Fruit fly (Drosophila melanogaster) whole organism, pupa: ENCODE data around the gene CG7728.

Source experiments
- CG10348 ChIP-seq: fragments of 200-800 bp; sonication (Bioruptor generic); IDR thresholded peaks from 2 replicates; pipeline ENCODE4 v1.3.6; 2022; ENCODE audit warnings: missing biosample characterization, missing genetic modification characterization
- CG12605 ChIP-seq: fragments of 200-800 bp; sonication (Bioruptor generic); IDR thresholded peaks from 2 replicates; pipeline ENCODE4 v1.3.6; 2022; ENCODE audit warnings: missing biosample characterization, missing genetic modification characterization
- CG13204 ChIP-seq: fragments of 200-800 bp; sonication (Bioruptor generic); optimal IDR thresholded peaks from 2 replicates; lab custom pipeline; 2018; ENCODE audit warnings: missing biosample characterization, mild to moderate bottlenecking, missing genetic modification characterization, moderate library complexity
- CG14655 ChIP-seq: fragments of 200-800 bp; sonication (Bioruptor generic); optimal IDR thresholded peaks from 3 replicates; lab custom pipeline; 2017; ENCODE audit warnings: mild to moderate bottlenecking, missing biosample characterization, missing genetic modification reagents, missing genetic modification characterization
- CG15710 ChIP-seq: fragments of 200-800 bp; sonication (Bioruptor generic); optimal IDR thresholded peaks from 2 replicates; lab custom pipeline; 2018; ENCODE audit warnings: missing biosample characterization, mild to moderate bottlenecking, missing genetic modification characterization, moderate library complexity
- CG17806 ChIP-seq: fragments of 200-800 bp; sonication (Bioruptor generic); optimal IDR thresholded peaks from 2 replicates; lab custom pipeline; 2018; ENCODE audit warnings: missing biosample characterization, mild to moderate bottlenecking, missing genetic modification characterization, moderate library complexity
- CG32121 ChIP-seq: fragments of 200-800 bp; sonication (Bioruptor generic); IDR thresholded peaks from 2 replicates; pipeline ENCODE4 v1.3.6; 2022; ENCODE audit warnings: missing biosample characterization, missing genetic modification characterization
- CG34367 ChIP-seq: fragments of 200-800 bp; sonication (Bioruptor generic); optimal IDR thresholded peaks from 2 replicates; lab custom pipeline; 2018; ENCODE audit warnings: missing biosample characterization, mild to moderate bottlenecking, missing genetic modification characterization
- CG4496 ChIP-seq: fragments of 200-800 bp; sonication (Bioruptor generic); IDR thresholded peaks from 3 replicates; pipeline ENCODE4 v1.3.6; 2022; ENCODE audit warnings: missing biosample characterization, missing genetic modification characterization
- CG8159 ChIP-seq: fragments of 200-800 bp; sonication (Bioruptor generic); optimal IDR thresholded peaks from 3 replicates; lab custom pipeline; 2018; ENCODE audit warnings: missing biosample characterization, mild to moderate bottlenecking, missing genetic modification characterization, moderate library complexity
- CG8301 ChIP-seq: fragments of 200-800 bp; sonication (Bioruptor generic); optimal IDR thresholded peaks from 2 replicates; lab custom pipeline; 2018; ENCODE audit warnings: missing biosample characterization, mild to moderate bottlenecking, missing genetic modification characterization
- CG9948 ChIP-seq: fragments of 200-800 bp; sonication (Bioruptor generic); optimal IDR thresholded peaks from 2 replicates; lab custom pipeline; 2018; ENCODE audit warnings: missing biosample characterization, mild to moderate bottlenecking, missing genetic modification characterization, moderate library complexity
- D1 ChIP-seq: fragments of 200-800 bp; sonication (Bioruptor generic); optimal IDR thresholded peaks from 2 replicates; lab custom pipeline; 2018; ENCODE audit warnings: missing biosample characterization, mild to moderate bottlenecking, missing genetic modification characterization, moderate library complexity
- EcR ChIP-seq: fragments of 200-800 bp; sonication (Bioruptor generic); optimal IDR thresholded peaks from 3 replicates; lab custom pipeline; 2019; ENCODE audit warnings: missing biosample characterization, missing genetic modification characterization, mild to moderate bottlenecking, moderate library complexity, missing genetic modification reagents
- Ets98B ChIP-seq: fragments of 200-800 bp; sonication (Bioruptor generic); IDR thresholded peaks from 2 replicates; pipeline ENCODE4 v1.3.6; 2022; ENCODE audit warnings: missing biosample characterization, missing genetic modification characterization
- Pif1A ChIP-seq: fragments of 200-800 bp; sonication (Bioruptor generic); optimal IDR thresholded peaks from 3 replicates; lab custom pipeline; 2016; ENCODE audit warnings: missing biosample characterization, missing genetic modification characterization
- Pif1B ChIP-seq: fragments of 200-800 bp; sonication (Bioruptor generic); optimal IDR thresholded peaks from 3 replicates; lab custom pipeline; 2016; ENCODE audit warnings: missing biosample characterization, missing genetic modification characterization
- Snoo ChIP-seq: fragments of 200-800 bp; sonication (Bioruptor generic); optimal IDR thresholded peaks from 3 replicates; lab custom pipeline; 2017; ENCODE audit warnings: missing biosample characterization, mild to moderate bottlenecking, missing genetic modification characterization, inconsistent platforms
- fd96Ca ChIP-seq: fragments of 200-800 bp; sonication (Bioruptor generic); IDR thresholded peaks from 3 replicates; pipeline ENCODE4 v1.3.6; 2022; ENCODE audit warnings: missing biosample characterization, missing genetic modification characterization
- gl ChIP-seq: fragments of 200-800 bp; sonication (Bioruptor generic); optimal IDR thresholded peaks from 2 replicates; lab custom pipeline; 2018; ENCODE audit warnings: missing biosample characterization, mild to moderate bottlenecking, missing genetic modification characterization
- rn ChIP-seq: fragments of 200-800 bp; sonication (Bioruptor generic); IDR thresholded peaks from 2 replicates; pipeline ENCODE4 v1.3.6; 2022; ENCODE audit warnings: missing biosample characterization, missing genetic modification characterization

CG7728 gene

dm6 chr3L:16987347-16987746 lies 29.0 kb upstream of the CG7728 start:
- TF ChIP-seq rn (no peak), D1 (tag; lab: Kevin White, UChicago) (no peak), CG9948 (tag; lab: Kevin White, UChicago) (no peak), Pif1B (GFP tag; lab: Kevin White, UChicago) (no peak), Snoo (tag; lab: Kevin White, UChicago) (no peak), fd96Ca (GFP tag; lab: Robert Waterston, UW) (no peak; the same call in 2 of the 3 replicates), CG15710 (tag; lab: Kevin White, UChicago) (peak; percentile 11), CG14655 (GFP tag; lab: Kevin White, UChicago) (peak; percentile 31), CG8301 (peak; percentile 27), gl (no peak), EcR (no peak), Ets98B (GFP tag; lab: Robert Waterston, UW) (0 out of 2 replicates have a peak, but pooled peaks have one; percentile 35), CG34367 (tag; lab: Kevin White, UChicago) (no peak), CG17806 (no peak), CG32121 (GFP tag; lab: Robert Waterston, UW) (no peak), CG13204 (GFP tag; lab: Kevin White, UChicago) (no peak), Pif1A (GFP tag; lab: Kevin White, UChicago) (no peak), CG10348 (GFP tag; lab: Robert Waterston, UW) (no peak), CG8159 (tag; lab: Kevin White, UChicago) (peak; percentile 31), CG12605 (GFP tag; lab: Robert Waterston, UW) (no peak), CG4496 (no peak)

dm6 chr3L:16988526-16988925 lies 27.8 kb upstream of the CG7728 start:
- TF ChIP-seq D1 (tag; lab: Kevin White, UChicago) (no peak), EcR (peak; percentile 95)

dm6 chr3L:16989169-16989568 lies 27.2 kb upstream of the CG7728 start:
- TF ChIP-seq Pif1B (GFP tag; lab: Kevin White, UChicago) (no peak), CG8301 (peak; percentile 81), Ets98B (GFP tag; lab: Robert Waterston, UW) (peak; percentile 64), CG15710 (tag; lab: Kevin White, UChicago) (peak; percentile 89), CG34367 (tag; lab: Kevin White, UChicago) (peak; percentile 72), CG13204 (GFP tag; lab: Kevin White, UChicago) (peak; percentile 78), rn (no peak), CG17806 (peak; percentile 80), CG4496 (peak; percentile 74; the same call in 1 of the 3 replicates), gl (peak; percentile 39), CG8159 (tag; lab: Kevin White, UChicago) (peak; percentile 89), D1 (tag; lab: Kevin White, UChicago) (no peak), CG14655 (GFP tag; lab: Kevin White, UChicago) (no peak), CG10348 (GFP tag; lab: Robert Waterston, UW) (no peak), Pif1A (GFP tag; lab: Kevin White, UChicago) (no peak), CG9948 (tag; lab: Kevin White, UChicago) (peak; percentile 78), EcR (peak; percentile 29), CG12605 (GFP tag; lab: Robert Waterston, UW) (peak; percentile 64), fd96Ca (GFP tag; lab: Robert Waterston, UW) (no peak), Snoo (tag; lab: Kevin White, UChicago) (peak; percentile 80), CG32121 (GFP tag; lab: Robert Waterston, UW) (peak; percentile 59)

dm6 chr3L:16994805-16995204 lies 21.5 kb upstream of the CG7728 start:
- no peak for TF ChIP-seq CG12605 (GFP tag; lab: Robert Waterston, UW)
- no peak for TF ChIP-seq CG14655 (GFP tag; lab: Kevin White, UChicago)
- no peak for TF ChIP-seq Ets98B (GFP tag; lab: Robert Waterston, UW)
- no peak for TF ChIP-seq CG17806
- TF ChIP-seq Pif1A (GFP tag; lab: Kevin White, UChicago) = no peak
- no peak for TF ChIP-seq CG15710 (tag; lab: Kevin White, UChicago)
- no peak for TF ChIP-seq CG13204 (GFP tag; lab: Kevin White, UChicago)
- TF ChIP-seq CG34367 (tag; lab: Kevin White, UChicago) = no peak
- TF ChIP-seq gl = no peak
- no peak for TF ChIP-seq rn
- no peak for TF ChIP-seq Pif1B (GFP tag; lab: Kevin White, UChicago)
- TF ChIP-seq, all 21 proteins: peak for 0

- no peak for TF ChIP-seq CG10348 (GFP tag; lab: Robert Waterston, UW)
- peak; percentile 19 for TF ChIP-seq gl
- TF ChIP-seq CG4496 = 0 out of 3 replicates have a peak, but pooled peaks have one; percentile 26
- no peak for TF ChIP-seq CG8301
Observed at dm6 chr3L:17000289-17000688, 16.0 kb upstream of the CG7728 start.

dm6 chr3L:17001055-17001454 lies 15.3 kb upstream of the CG7728 start:
- TF ChIP-seq EcR (peak; percentile 21), Ets98B (GFP tag; lab: Robert Waterston, UW) (no peak), fd96Ca (GFP tag; lab: Robert Waterston, UW) (0 out of 3 replicates have a peak, but pooled peaks have one; percentile 14)
- TF ChIP-seq, all 21 proteins: peak for 2
